Fruit fly (Drosophila melanogaster) whole organism, embryonic: ENCODE data around the gene CG10802.
A peak's percentile ranks its signal among the peaks of the same experiment; 100 is the strongest.

Source experiments
- Atf6 ChIP-seq: fragments of 200-800 bp; sonication (Bioruptor generic); IDR thresholded peaks from 2 replicates; pipeline ENCODE4 v1.3.6; 2022; ENCODE audit warnings: missing biosample characterization, missing genetic modification characterization
- Awh ChIP-seq: fragments of 200-800 bp; sonication (Bioruptor generic); IDR thresholded peaks from 2 replicates; pipeline ENCODE4, ENCODE4 v1.3.6; 2022; ENCODE audit warnings: missing biosample characterization, missing genetic modification characterization
- Blimp-1 ChIP-seq: fragments of 200-800 bp; sonication (Bioruptor generic); optimal IDR thresholded peaks from 3 replicates; lab custom pipeline; 2018; ENCODE audit warnings: missing biosample characterization, missing genetic modification characterization, mild to moderate bottlenecking, moderate library complexity, missing genetic modification reagents
- CG11085 ChIP-seq: fragments of 200-800 bp; sonication (Bioruptor generic); IDR thresholded peaks from 2 replicates; pipeline ENCODE4 v1.3.6; 2022; ENCODE audit warnings: missing biosample characterization, missing genetic modification characterization
- CG12104 ChIP-seq: fragments of 200-800 bp; sonication (Bioruptor generic); optimal IDR thresholded peaks from 3 replicates; lab custom pipeline; 2016; ENCODE audit warnings: missing biosample characterization, missing genetic modification characterization
- CG12659 ChIP-seq: fragments of 200-800 bp; sonication (Bioruptor generic); optimal IDR thresholded peaks from 3 replicates; lab custom pipeline; 2017; ENCODE audit warnings: mild to moderate bottlenecking, missing biosample characterization, missing genetic modification reagents, missing genetic modification characterization
- CG13424 ChIP-seq: fragments of 200-800 bp; sonication (Bioruptor generic); optimal IDR thresholded peaks from 2 replicates; lab custom pipeline; 2019; ENCODE audit warnings: missing biosample characterization, mild to moderate bottlenecking, missing genetic modification characterization, moderate library complexity
- CG14050 ChIP-seq: fragments of 200-800 bp; sonication (Bioruptor generic); IDR thresholded peaks from 3 replicates; pipeline ENCODE4 v1.3.6; 2022; ENCODE audit warnings: missing biosample characterization, missing genetic modification characterization
- CG14710 ChIP-seq: fragments of 200-800 bp; sonication (Bioruptor generic); optimal IDR thresholded peaks from 3 replicates; lab custom pipeline; 2019; ENCODE audit warnings: missing biosample characterization, mild to moderate bottlenecking, missing genetic modification characterization, moderate library complexity
- CG15601 ChIP-seq: fragments of 200-800 bp; sonication (Bioruptor generic); optimal IDR thresholded peaks from 3 replicates; lab custom pipeline; 2019; ENCODE audit warnings: missing biosample characterization, mild to moderate bottlenecking, missing genetic modification characterization, moderate library complexity
- CG32772 ChIP-seq: fragments of 200-800 bp; sonication (Bioruptor generic); IDR thresholded peaks from 2 replicates; pipeline ENCODE4 v1.3.6; 2022; ENCODE audit warnings: missing biosample characterization, missing genetic modification characterization
- CG4707 ChIP-seq: fragments of 200-800 bp; sonication (Bioruptor generic); optimal IDR thresholded peaks from 2 replicates; lab custom pipeline; 2018; ENCODE audit warnings: missing biosample characterization, mild to moderate bottlenecking, missing genetic modification characterization, moderate library complexity
- CG5180 ChIP-seq: fragments of 200-800 bp; sonication (Bioruptor generic); optimal IDR thresholded peaks from 3 replicates; lab custom pipeline; 2017; ENCODE audit warnings: missing biosample characterization, missing genetic modification characterization, mild to moderate bottlenecking, moderate library complexity, missing genetic modification reagents
- CG6654 ChIP-seq: fragments of 200-800 bp; sonication (Bioruptor generic); optimal IDR thresholded peaks from 2 replicates; lab custom pipeline; 2017; ENCODE audit warnings: missing biosample characterization, mild to moderate bottlenecking, missing genetic modification characterization
- CG6689 ChIP-seq: fragments of 200-800 bp; sonication (Bioruptor generic); IDR thresholded peaks from 2 replicates; pipeline ENCODE4 v1.3.6; 2022; ENCODE audit warnings: missing biosample characterization, missing genetic modification characterization
- CG6813 ChIP-seq: fragments of 200-800 bp; sonication (Bioruptor generic); optimal IDR thresholded peaks from 2 replicates; lab custom pipeline; 2017; ENCODE audit warnings: missing biosample characterization, missing genetic modification characterization, mild to moderate bottlenecking, moderate library complexity, missing genetic modification reagents
- CG7372 ChIP-seq: fragments of 200-800 bp; sonication (Bioruptor generic); IDR thresholded peaks from 2 replicates; pipeline ENCODE4 v1.3.6; 2022; ENCODE audit warnings: missing biosample characterization, missing genetic modification characterization
- CG8388 ChIP-seq: fragments of 200-800 bp; sonication (Bioruptor generic); optimal IDR thresholded peaks from 2 replicates; lab custom pipeline; 2019; ENCODE audit warnings: missing biosample characterization, mild to moderate bottlenecking, missing genetic modification characterization, moderate library complexity
- CG8765 ChIP-seq: fragments of 200-800 bp; sonication (Bioruptor generic); IDR thresholded peaks from 2 replicates; pipeline ENCODE4 v1.3.6; 2022; ENCODE audit warnings: missing biosample characterization, missing genetic modification characterization
- CG9215 ChIP-seq: fragments of 200-800 bp; sonication (Bioruptor generic); IDR thresholded peaks from 2 replicates; pipeline ENCODE4 v1.3.6; 2022; ENCODE audit warnings: missing biosample characterization, missing genetic modification characterization
- CG9727 ChIP-seq: fragments of 200-800 bp; sonication (Bioruptor generic); optimal IDR thresholded peaks from 3 replicates; lab custom pipeline; 2017; ENCODE audit warnings: missing biosample characterization, mild to moderate bottlenecking, missing genetic modification characterization
- Dek ChIP-seq: fragments of 200-800 bp; sonication (Bioruptor generic); optimal IDR thresholded peaks from 3 replicates; lab custom pipeline; 2019; ENCODE audit warnings: missing biosample characterization, mild to moderate bottlenecking, missing genetic modification characterization, moderate library complexity
- Dip2 ChIP-seq: fragments of 200-800 bp; sonication (Bioruptor generic); IDR thresholded peaks from 2 replicates; pipeline ENCODE4 v1.3.6; 2022; ENCODE audit warnings: missing biosample characterization, missing genetic modification characterization
- Dref ChIP-seq: fragments of 200-800 bp; sonication (Bioruptor generic); IDR thresholded peaks from 2 replicates; pipeline ENCODE4 v1.3.6; 2022; ENCODE audit warnings: missing biosample characterization, missing genetic modification characterization
- Fer3 ChIP-seq: fragments of 200-800 bp; sonication (Bioruptor generic); optimal IDR thresholded peaks from 2 replicates; lab custom pipeline; 2018; ENCODE audit warnings: missing biosample characterization, mild to moderate bottlenecking, missing genetic modification characterization, moderate library complexity
- Hmr ChIP-seq: fragments of 200-800 bp; sonication (Bioruptor generic); optimal IDR thresholded peaks from 3 replicates; lab custom pipeline; 2017; ENCODE audit warnings: mild to moderate bottlenecking, missing biosample characterization, missing genetic modification reagents, missing genetic modification characterization
- NFAT ChIP-seq: fragments of 200-800 bp; sonication (Bioruptor generic); IDR thresholded peaks from 2 replicates; pipeline ENCODE4 v1.3.6; 2022; ENCODE audit warnings: missing biosample characterization, missing genetic modification characterization
- Vsx1 ChIP-seq: fragments of 200-800 bp; sonication (Bioruptor generic); optimal IDR thresholded peaks from 2 replicates; lab custom pipeline; 2017; ENCODE audit warnings: missing biosample characterization, mild to moderate bottlenecking, missing genetic modification characterization, missing genetic modification reagents
- Xbp1 ChIP-seq: fragments of 200-800 bp; sonication (Bioruptor generic); optimal IDR thresholded peaks from 3 replicates; lab custom pipeline; 2016; ENCODE audit warnings: missing biosample characterization, mild to moderate bottlenecking, missing genetic modification characterization
- YL-1 ChIP-seq: fragments of 200-800 bp; sonication (Bioruptor generic); optimal IDR thresholded peaks from 3 replicates; lab custom pipeline; 2017; ENCODE audit warnings: missing biosample characterization, mild to moderate bottlenecking, missing genetic modification characterization
- abd-A ChIP-seq: fragments of 200-800 bp; sonication (Bioruptor generic); optimal IDR thresholded peaks from 3 replicates; lab custom pipeline; 2019; ENCODE audit warnings: missing biosample characterization, mild to moderate bottlenecking, missing genetic modification characterization, moderate library complexity
- ap ChIP-seq: fragments of 200-800 bp; sonication (Bioruptor generic); IDR thresholded peaks from 2 replicates; pipeline ENCODE4 v1.3.6; 2022; ENCODE audit warnings: missing biosample characterization, missing genetic modification characterization
- az2 ChIP-seq: fragments of 200-800 bp; sonication (Bioruptor generic); optimal IDR thresholded peaks from 3 replicates; lab custom pipeline; 2016; ENCODE audit warnings: missing biosample characterization, missing genetic modification characterization
- chm ChIP-seq: fragments of 200-800 bp; sonication (Bioruptor generic); IDR thresholded peaks from 2 replicates; pipeline ENCODE4 v1.3.6; 2022; ENCODE audit warnings: missing biosample characterization, missing genetic modification characterization
- croc ChIP-seq: fragments of 200-800 bp; sonication (Bioruptor generic); conservative IDR thresholded peaks from 3 replicates; pipeline ENCODE4 v1.3.6; 2022; ENCODE audit warnings: missing biosample characterization, missing genetic modification characterization
- esg ChIP-seq: fragments of 200-800 bp; sonication (Bioruptor generic); conservative IDR thresholded peaks from 2 replicates; pipeline ENCODE4 v1.3.6; 2022; ENCODE audit warnings: missing biosample characterization, missing genetic modification characterization
- eve ChIP-seq, 2 experiments: fragments of >200 bp; optimal IDR thresholded peaks; 2 replicates each; lab custom pipeline; 2017; ENCODE audit warnings: missing biosample characterization in 2 of 2, missing genetic modification characterization in 2 of 2
- ewg ChIP-seq: fragments of 200-800 bp; sonication (Bioruptor generic); optimal IDR thresholded peaks from 3 replicates; lab custom pipeline; 2017; ENCODE audit warnings: mild to moderate bottlenecking, missing biosample characterization, missing genetic modification reagents, missing genetic modification characterization
- gce ChIP-seq: fragments of 200-800 bp; sonication (Bioruptor generic); IDR thresholded peaks from 3 replicates; pipeline ENCODE4 v1.3.6; 2022; ENCODE audit warnings: missing biosample characterization, missing genetic modification characterization
- jing ChIP-seq: fragments of 200-800 bp; sonication (Bioruptor generic); optimal IDR thresholded peaks from 2 replicates; lab custom pipeline; 2018; ENCODE audit warnings: missing biosample characterization, mild to moderate bottlenecking, missing genetic modification characterization
- lola ChIP-seq, 3 experiments: fragments of >200 bp in 2 of 3; fragments of 200-800 bp in 1 of 3; sonication (Bioruptor generic) in 1 of 3; optimal IDR thresholded peaks; 2 replicates each; lab custom pipeline; 2017 to 2019; ENCODE audit warnings: missing biosample characterization in 3 of 3, missing genetic modification characterization in 3 of 3, mild to moderate bottlenecking in 1 of 3, moderate library complexity in 1 of 3
- nom ChIP-seq: fragments of 200-800 bp; sonication (Bioruptor generic); optimal IDR thresholded peaks from 2 replicates; lab custom pipeline; 2017; ENCODE audit warnings: missing biosample characterization, missing genetic modification characterization, mild to moderate bottlenecking, moderate library complexity, missing genetic modification reagents
- pum ChIP-seq: fragments of 200-800 bp; sonication (Bioruptor generic); optimal IDR thresholded peaks from 2 replicates; lab custom pipeline; 2016; ENCODE audit warnings: missing biosample characterization, missing genetic modification characterization
- sc ChIP-seq, 3 experiments: fragments of >200 bp in 2 of 3; fragments of 200-800 bp in 1 of 3; sonication (Bioruptor generic) in 1 of 3; optimal IDR thresholded peaks; 2 replicates in 2 of 3; 3 replicates in 1 of 3; lab custom pipeline; 2017; ENCODE audit warnings: mild to moderate bottlenecking in 1 of 3, missing biosample characterization in 1 of 3, missing genetic modification characterization in 1 of 3, missing genetic modification reagents in 1 of 3
- sr ChIP-seq: fragments of 200-800 bp; sonication (Bioruptor generic); IDR thresholded peaks from 3 replicates; pipeline ENCODE4 v1.3.6; 2022; ENCODE audit warnings: missing biosample characterization, missing genetic modification characterization
- twi ChIP-seq: fragments of 200-800 bp; optimal IDR thresholded peaks from 2 replicates; lab custom pipeline; 2019; ENCODE audit warnings: missing biosample characterization, mild to moderate bottlenecking, missing genetic modification characterization, moderate library complexity
- usp ChIP-seq: fragments of >200 bp; optimal IDR thresholded peaks from 2 replicates; lab custom pipeline; 2017; ENCODE audit warnings: missing biosample characterization, missing genetic modification characterization
- wek ChIP-seq: fragments of 200-800 bp; sonication (Bioruptor generic); optimal IDR thresholded peaks from 3 replicates; lab custom pipeline; 2018; ENCODE audit warnings: missing biosample characterization, mild to moderate bottlenecking, missing genetic modification characterization, moderate library complexity
- wor ChIP-seq: fragments of 200-800 bp; sonication (Bioruptor generic); IDR thresholded peaks from 2 replicates; pipeline ENCODE4 v1.3.6; 2022; ENCODE audit warnings: missing biosample characterization, missing genetic modification characterization

Gene CG10802

dm6 chrX:3455431-3456001 is 27.2 kb upstream of the CG10802 start (continued):
- peak; percentile 64 for TF ChIP-seq Blimp-1 (GFP tag; lab: Kevin White, UChicago)
- TF ChIP-seq usp: no peak
- TF ChIP-seq wor (GFP tag; lab: Robert Waterston, UW): peak; percentile 40; the same call in 1 of the 2 replicates
- TF ChIP-seq eve (GFP tag; optimal IDR thresholded peaks at IDR 0.05; lab: Kevin White, UChicago): peak in 1 of 2 experiments; percentile 38
- no peak for TF ChIP-seq CG32772 (GFP tag; lab: Robert Waterston, UW)
- peak; percentile 57 for TF ChIP-seq CG15601
- TF ChIP-seq CG7372 (GFP tag; lab: Robert Waterston, UW): 0 out of 2 replicates have a peak, but pooled peaks have one; percentile 35
- TF ChIP-seq CG4707: no peak
- peak in 1 of 3 experiments; percentile 39 for TF ChIP-seq lola (GFP tag; optimal IDR thresholded peaks at IDR 0.05; lab: Kevin White, UChicago)
- peak; percentile 10 for TF ChIP-seq Hmr
- no peak for TF ChIP-seq nom (GFP tag; lab: Kevin White, UChicago)
- TF ChIP-seq jing (GFP tag; lab: Kevin White, UChicago): no peak
- TF ChIP-seq CG9727 (GFP tag; lab: Kevin White, UChicago): no peak
- TF ChIP-seq CG12659 (GFP tag; lab: Kevin White, UChicago): peak; percentile 33
- TF ChIP-seq CG8388 (GFP tag; lab: Kevin White, UChicago): peak; percentile 53
- no peak for TF ChIP-seq az2 (GFP tag; lab: Kevin White, UChicago)
- TF ChIP-seq ewg (GFP tag; lab: Kevin White, UChicago): peak; percentile 41
- peak; percentile 15 for TF ChIP-seq Fer3 (tag; lab: Kevin White, UChicago)
- no peak for TF ChIP-seq Vsx1 (GFP tag; lab: Kevin White, UChicago)
- TF ChIP-seq wek (GFP tag; lab: Kevin White, UChicago): no peak
- TF ChIP-seq CG11085 (GFP tag; lab: Robert Waterston, UW): no peak
- no peak for TF ChIP-seq gce
- no peak for TF ChIP-seq Dek (tag; lab: Kevin White, UChicago)
- peak; percentile 54 for TF ChIP-seq esg (GFP tag; lab: Robert Waterston, UW)
- peak; percentile 33 for TF ChIP-seq CG5180 (GFP tag; lab: Kevin White, UChicago)
- TF ChIP-seq CG9215 (GFP tag; lab: Robert Waterston, UW): no peak
- TF ChIP-seq CG14710 (tag; lab: Kevin White, UChicago): peak; percentile 37
- TF ChIP-seq chm (GFP tag; lab: Robert Waterston, UW): no peak
- no peak for TF ChIP-seq ap (GFP tag; lab: Robert Waterston, UW)
- peak; percentile 55; the same call in 2 of the 3 replicates for TF ChIP-seq croc (GFP tag; lab: Robert Waterston, UW)
- no peak for TF ChIP-seq YL-1 (GFP tag; lab: Kevin White, UChicago)
- TF ChIP-seq Xbp1 (GFP tag; lab: Kevin White, UChicago): peak; percentile 28
- peak; percentile 66 for TF ChIP-seq CG13424 (tag; lab: Kevin White, UChicago)
- TF ChIP-seq sc (optimal IDR thresholded peaks at IDR 0.05; lab: Kevin White, UChicago): no peak
- peak; percentile 21 for TF ChIP-seq sc (GFP tag; optimal IDR thresholded peaks at IDR 0.05; lab: Kevin White, UChicago)
- TF ChIP-seq abd-A (tag; lab: Kevin White, UChicago): no peak
- peak; percentile 37 for TF ChIP-seq CG6654 (GFP tag; lab: Kevin White, UChicago)
- TF ChIP-seq CG14050: no peak
- no peak for TF ChIP-seq CG8765
- no peak for TF ChIP-seq pum (GFP tag; lab: Kevin White, UChicago)
- no peak for TF ChIP-seq Dip2 (GFP tag; lab: Robert Waterston, UW)
- no peak for TF ChIP-seq Dref
- peak; percentile 11 for TF ChIP-seq twi
- no peak for TF ChIP-seq CG12104 (GFP tag; lab: Kevin White, UChicago)
- TF ChIP-seq Awh: no peak
- peak; percentile 23; the same call in 1 of the 2 replicates for TF ChIP-seq CG6689 (GFP tag; lab: Robert Waterston, UW)
- TF ChIP-seq Atf6 (GFP tag; lab: Robert Waterston, UW): peak; percentile 44; the same call in 1 of the 2 replicates
- TF ChIP-seq sr (GFP tag; lab: Robert Waterston, UW): peak; percentile 91
- TF ChIP-seq CG6813 (GFP tag; lab: Kevin White, UChicago): peak; percentile 24
- TF ChIP-seq NFAT (GFP tag; lab: Robert Waterston, UW): no peak
